Fruit fly (Drosophila melanogaster) whole organism, embryonic: Measurements from ENCODE around the gene mino.

ENCODE experiments used
- BEAF-32 ChIP-seq: fragments of 200-800 bp; sonication (Bioruptor generic); optimal IDR thresholded peaks from 3 replicates; lab custom pipeline; 2017; ENCODE audit warnings: missing biosample characterization, missing genetic modification characterization, mild to moderate bottlenecking, moderate library complexity, missing genetic modification reagents
- CG10267 ChIP-seq: fragments of 200-800 bp; sonication (Bioruptor generic); optimal IDR thresholded peaks from 2 replicates; lab custom pipeline; 2018; ENCODE audit warnings: missing biosample characterization, mild to moderate bottlenecking, missing genetic modification characterization, moderate library complexity
- CG11093 ChIP-seq: fragments of 200-800 bp; sonication (Bioruptor generic); IDR thresholded peaks from 3 replicates; pipeline ENCODE4 v1.3.6; 2022; ENCODE audit warnings: missing biosample characterization, missing genetic modification characterization
- CG11456 ChIP-seq: fragments of 200-800 bp; sonication (Bioruptor generic); IDR thresholded peaks from 3 replicates; pipeline ENCODE4 v1.3.6; 2022; ENCODE audit warnings: missing biosample characterization, missing genetic modification characterization
- CG12942 ChIP-seq: fragments of 200-800 bp; sonication (Bioruptor generic); optimal IDR thresholded peaks from 3 replicates; lab custom pipeline; 2016; ENCODE audit warnings: missing biosample characterization, missing genetic modification characterization
- CG14710 ChIP-seq: fragments of 200-800 bp; sonication (Bioruptor generic); optimal IDR thresholded peaks from 3 replicates; lab custom pipeline; 2019; ENCODE audit warnings: missing biosample characterization, mild to moderate bottlenecking, missing genetic modification characterization, moderate library complexity
- CG15269 ChIP-seq: fragments of 200-800 bp; sonication (Bioruptor generic); optimal IDR thresholded peaks from 2 replicates; lab custom pipeline; 2018; ENCODE audit warnings: missing biosample characterization, mild to moderate bottlenecking, missing genetic modification characterization, moderate library complexity
- CG16779 ChIP-seq: fragments of 200-800 bp; sonication (Bioruptor generic); IDR thresholded peaks from 2 replicates; pipeline ENCODE4 v1.3.6; 2022; ENCODE audit warnings: missing biosample characterization, missing genetic modification characterization
- CG17568 ChIP-seq: fragments of 200-800 bp; sonication (Bioruptor generic); optimal IDR thresholded peaks from 2 replicates; lab custom pipeline; 2018; ENCODE audit warnings: missing biosample characterization, mild to moderate bottlenecking, missing genetic modification characterization, moderate library complexity
- CG1792 ChIP-seq: fragments of 200-800 bp; sonication (Bioruptor generic); optimal IDR thresholded peaks from 2 replicates; lab custom pipeline; 2016; ENCODE audit warnings: missing biosample characterization, missing genetic modification characterization
- CG33557 ChIP-seq: fragments of 200-800 bp; sonication (Bioruptor generic); optimal IDR thresholded peaks from 2 replicates; lab custom pipeline; 2019; ENCODE audit warnings: missing biosample characterization, mild to moderate bottlenecking, missing genetic modification characterization, moderate library complexity
- CG4730 ChIP-seq: fragments of 200-800 bp; sonication (Bioruptor generic); IDR thresholded peaks from 2 replicates; pipeline ENCODE4 v1.3.6; 2022; ENCODE audit warnings: missing biosample characterization, missing genetic modification characterization
- CG5180 ChIP-seq: fragments of 200-800 bp; sonication (Bioruptor generic); optimal IDR thresholded peaks from 3 replicates; lab custom pipeline; 2017; ENCODE audit warnings: missing biosample characterization, missing genetic modification characterization, mild to moderate bottlenecking, moderate library complexity, missing genetic modification reagents
- CG6272 ChIP-seq: fragments of 200-800 bp; sonication (Bioruptor generic); IDR thresholded peaks from 2 replicates; pipeline ENCODE4 v1.3.6; 2022; ENCODE audit warnings: missing biosample characterization, missing genetic modification characterization
- CG7963 ChIP-seq: fragments of 200-800 bp; sonication (Bioruptor generic); IDR thresholded peaks from 3 replicates; pipeline ENCODE4 v1.3.6; 2022; ENCODE audit warnings: missing biosample characterization, missing genetic modification characterization; ENCODE audit not compliant: partially characterized antibody
- CG7987 ChIP-seq: fragments of 200-800 bp; sonication (Bioruptor generic); optimal IDR thresholded peaks from 2 replicates; lab custom pipeline; 2018; ENCODE audit warnings: missing biosample characterization, mild to moderate bottlenecking, missing genetic modification characterization, moderate library complexity
- CG8089 ChIP-seq: fragments of 200-800 bp; sonication (Bioruptor generic); optimal IDR thresholded peaks from 3 replicates; lab custom pipeline; 2016; ENCODE audit warnings: missing biosample characterization, missing genetic modification characterization
- Deaf1 ChIP-seq: fragments of 200-800 bp; optimal IDR thresholded peaks from 3 replicates; lab custom pipeline; 2019; ENCODE audit warnings: missing biosample characterization, mild to moderate bottlenecking, missing genetic modification characterization, moderate library complexity
- Gsc ChIP-seq: fragments of 200-800 bp; sonication (Bioruptor generic); IDR thresholded peaks from 2 replicates; pipeline ENCODE4 v1.3.6; 2022; ENCODE audit warnings: missing biosample characterization, missing genetic modification characterization
- MBD-R2 ChIP-seq: fragments of 200-800 bp; sonication (Bioruptor generic); IDR thresholded peaks from 2 replicates; pipeline ENCODE4 v1.3.6; 2022; ENCODE audit warnings: missing biosample characterization, missing genetic modification characterization
- Ravus ChIP-seq: fragments of 200-800 bp; sonication (Bioruptor generic); IDR thresholded peaks from 2 replicates; pipeline ENCODE4 v1.3.6; 2022; ENCODE audit warnings: missing biosample characterization, missing genetic modification characterization
- Scr ChIP-seq: fragments of 200-800 bp; sonication (Bioruptor generic); IDR thresholded peaks from 2 replicates; pipeline ENCODE4 v1.3.6; 2022; ENCODE audit warnings: missing biosample characterization, missing genetic modification characterization; ENCODE audit not compliant: partially characterized antibody
- Side ChIP-seq: fragments of 200-800 bp; sonication (Bioruptor generic); optimal IDR thresholded peaks from 2 replicates; lab custom pipeline; 2016; ENCODE audit warnings: missing biosample characterization, missing genetic modification characterization
- Sox102F ChIP-seq: fragments of 200-800 bp; sonication (Bioruptor generic); optimal IDR thresholded peaks from 2 replicates; lab custom pipeline; 2018; ENCODE audit warnings: missing biosample characterization, mild to moderate bottlenecking, missing genetic modification characterization, moderate library complexity
- Ssrp ChIP-seq: fragments of 200-800 bp; sonication (Bioruptor generic); optimal IDR thresholded peaks from 2 replicates; lab custom pipeline; 2018; ENCODE audit warnings: missing biosample characterization, mild to moderate bottlenecking, missing genetic modification characterization, moderate library complexity
- Xbp1 ChIP-seq: fragments of 200-800 bp; sonication (Bioruptor generic); optimal IDR thresholded peaks from 3 replicates; lab custom pipeline; 2016; ENCODE audit warnings: missing biosample characterization, mild to moderate bottlenecking, missing genetic modification characterization
- cato ChIP-seq: fragments of 200-800 bp; sonication (Bioruptor generic); optimal IDR thresholded peaks from 2 replicates; lab custom pipeline; 2016; ENCODE audit warnings: missing biosample characterization, missing genetic modification characterization, borderline replicate concordance
- chif ChIP-seq, 2 experiments: fragments of 200-800 bp; sonication (Bioruptor generic); optimal IDR thresholded peaks; 3 replicates each; lab custom pipeline; 2016; ENCODE audit warnings: missing biosample characterization in 2 of 2, missing genetic modification characterization in 2 of 2
- chn ChIP-seq: fragments of 200-800 bp; sonication (Bioruptor generic); optimal IDR thresholded peaks from 2 replicates; lab custom pipeline; 2016; ENCODE audit warnings: missing biosample characterization, missing genetic modification characterization
- dysf ChIP-seq: fragments of 200-800 bp; sonication (Bioruptor generic); IDR thresholded peaks from 3 replicates; pipeline ENCODE4 v1.3.6; 2022; ENCODE audit warnings: missing biosample characterization, missing genetic modification characterization
- fd3F ChIP-seq: fragments of 200-800 bp; sonication (Bioruptor generic); optimal IDR thresholded peaks from 2 replicates; lab custom pipeline; 2018; ENCODE audit warnings: missing biosample characterization, mild to moderate bottlenecking, missing genetic modification characterization, moderate library complexity
- gt ChIP-seq: fragments of 200-800 bp; sonication (Bioruptor generic); IDR thresholded peaks from 2 replicates; pipeline ENCODE4 v1.3.6; 2022; ENCODE audit warnings: missing biosample characterization, missing genetic modification characterization
- hbn ChIP-seq: fragments of 200-800 bp; sonication (Bioruptor generic); IDR thresholded peaks from 2 replicates; pipeline ENCODE4 v1.3.6; 2022; ENCODE audit warnings: missing biosample characterization, missing genetic modification characterization; ENCODE audit not compliant: partially characterized antibody
- inv ChIP-seq: fragments of 200-800 bp; sonication (Bioruptor generic); IDR thresholded peaks from 2 replicates; pipeline ENCODE4 v1.3.6; 2022; ENCODE audit warnings: missing biosample characterization, missing genetic modification characterization; ENCODE audit not compliant: partially characterized antibody
- lilli ChIP-seq: fragments of 200-800 bp; sonication (Bioruptor generic); optimal IDR thresholded peaks from 3 replicates; lab custom pipeline; 2016; ENCODE audit warnings: missing biosample characterization, missing genetic modification characterization
- lmd ChIP-seq: fragments of 200-800 bp; sonication (Bioruptor generic); IDR thresholded peaks from 2 replicates; pipeline ENCODE4 v1.3.6; 2022; ENCODE audit warnings: missing biosample characterization, missing genetic modification characterization
- luna ChIP-seq: fragments of 200-800 bp; sonication (Bioruptor generic); optimal IDR thresholded peaks from 2 replicates; lab custom pipeline; 2016; ENCODE audit warnings: missing biosample characterization, missing genetic modification characterization
- nmo ChIP-seq: fragments of 200-800 bp; sonication (Bioruptor generic); optimal IDR thresholded peaks from 2 replicates; lab custom pipeline; 2018; ENCODE audit warnings: missing biosample characterization, mild to moderate bottlenecking, missing genetic modification characterization, moderate library complexity
- oc ChIP-seq: fragments of 200-800 bp; sonication (Bioruptor generic); optimal IDR thresholded peaks from 2 replicates; lab custom pipeline; 2018; ENCODE audit warnings: missing biosample characterization, mild to moderate bottlenecking, missing genetic modification characterization, moderate library complexity
- pan ChIP-seq, 4 experiments: fragments of >200 bp in 3 of 4; fragments of 200-800 bp in 1 of 4; sonication (Bioruptor generic) in 1 of 4; optimal IDR thresholded peaks in 3 of 4; IDR thresholded peaks in 1 of 4; 2 replicates each; pipeline versions ENCODE4 v1.3.6 to Lab custom; 2017 to 2022; ENCODE audit warnings: missing biosample characterization in 2 of 4, missing genetic modification characterization in 2 of 4, mixed read lengths in 1 of 4
- pfk ChIP-seq: fragments of 200-800 bp; sonication (Bioruptor generic); optimal IDR thresholded peaks from 2 replicates; lab custom pipeline; 2018; ENCODE audit warnings: missing biosample characterization, mild to moderate bottlenecking, missing genetic modification characterization, moderate library complexity
- ranshi ChIP-seq: fragments of 200-800 bp; sonication (Bioruptor generic); IDR thresholded peaks from 2 replicates; pipeline ENCODE4 v1.3.6; 2022; ENCODE audit warnings: missing biosample characterization, missing genetic modification characterization
- repo ChIP-seq: fragments of 200-800 bp; sonication (Bioruptor generic); optimal IDR thresholded peaks from 2 replicates; lab custom pipeline; 2016; ENCODE audit warnings: missing biosample characterization, missing genetic modification characterization
- rib ChIP-seq: fragments of 200-800 bp; sonication (Bioruptor generic); IDR thresholded peaks from 2 replicates; pipeline ENCODE4 v1.3.6; 2022; ENCODE audit warnings: missing biosample characterization, missing genetic modification characterization
- sna ChIP-seq: fragments of 200-800 bp; sonication (Bioruptor generic); IDR thresholded peaks from 2 replicates; pipeline ENCODE4 v1.3.6; 2022; ENCODE audit warnings: missing biosample characterization, missing genetic modification characterization; ENCODE audit not compliant: partially characterized antibody
- ssp ChIP-seq: fragments of 200-800 bp; sonication (Bioruptor generic); IDR thresholded peaks from 2 replicates; pipeline ENCODE4 v1.3.6; 2022; ENCODE audit warnings: missing biosample characterization, missing genetic modification characterization
- zf30C ChIP-seq: fragments of 200-800 bp; sonication (Bioruptor generic); optimal IDR thresholded peaks from 3 replicates; lab custom pipeline; 2018; ENCODE audit warnings: missing biosample characterization, mild to moderate bottlenecking, missing genetic modification characterization

The mino gene

DNA sequence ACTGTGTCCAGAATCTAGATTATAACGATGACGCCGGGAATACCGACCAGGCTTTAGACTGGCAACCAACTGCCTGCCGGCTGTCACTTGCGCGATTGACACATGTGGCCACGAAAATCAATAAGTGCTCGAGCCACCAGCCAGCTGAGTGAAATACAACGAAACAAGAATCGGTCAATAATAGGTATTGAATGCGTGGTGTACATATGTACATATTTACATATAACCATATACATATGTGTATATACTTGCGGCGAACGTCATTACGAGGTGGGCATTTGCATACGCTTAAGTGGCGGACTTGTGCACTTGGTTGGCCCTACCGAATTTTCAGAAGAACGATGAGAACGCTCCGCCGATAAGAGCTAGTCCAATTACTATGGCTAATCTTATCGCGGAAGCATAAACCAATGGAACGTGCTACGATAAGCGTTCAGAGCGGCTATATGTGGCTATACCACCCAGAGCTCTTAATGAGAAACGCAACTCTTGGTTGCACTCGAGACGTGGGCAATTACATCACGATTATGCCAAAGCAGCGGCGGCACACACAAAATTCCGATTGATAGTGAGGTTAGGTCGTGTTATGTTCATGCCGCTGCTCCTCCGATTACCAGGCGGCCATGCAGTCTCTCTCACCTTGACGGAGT lies 21.7 kb downstream of the mino start (continued):
- TF ChIP-seq ranshi (no peak), hbn (GFP tag; lab: Robert Waterston, UW) (no peak), Xbp1 (GFP tag; lab: Kevin White, UChicago) (no peak), CG15269 (tag; lab: Kevin White, UChicago) (no peak), lmd (GFP tag; lab: Robert Waterston, UW) (no peak), chif (GFP tag; optimal IDR thresholded peaks at IDR 0.05; lab: Kevin White, UChicago) (no peak), CG6272 (no peak), pfk (GFP tag; lab: Kevin White, UChicago) (peak; percentile 10), CG14710 (peak; percentile 30), CG16779 (GFP tag; lab: Robert Waterston, UW) (no peak), CG10267 (tag; lab: Kevin White, UChicago) (no peak)
- TF ChIP-seq, all 482 proteins: peak for 76

DNA sequence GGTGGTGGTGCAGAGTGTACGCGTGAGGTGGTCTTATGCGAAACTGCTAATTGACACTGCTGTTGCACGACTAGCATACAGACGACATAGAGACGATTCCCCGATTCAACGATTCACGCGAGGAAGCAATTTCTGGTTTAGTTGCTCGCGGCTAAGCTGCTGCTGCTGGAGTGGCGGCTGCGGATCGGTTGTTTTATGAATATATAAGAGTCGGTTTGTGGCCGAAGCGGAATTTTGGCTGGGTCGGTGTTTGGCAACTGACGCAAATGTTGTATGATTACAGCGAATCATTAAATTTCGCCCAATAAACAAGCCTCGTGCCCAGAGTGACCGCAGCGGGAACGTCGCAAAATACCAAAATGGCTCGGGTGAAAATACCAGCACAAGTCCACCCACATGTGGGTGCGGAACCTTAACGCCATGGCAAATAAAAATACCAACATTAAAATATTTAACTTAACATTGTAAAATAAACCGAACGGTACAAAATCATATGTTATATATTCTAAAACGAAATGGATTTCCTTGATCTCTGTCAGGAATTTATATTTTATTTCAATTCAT lies 22.8 kb downstream of the mino start, which contains the start of gene mfrn:
mfrn (minus strand) TSS at position 340 of the 564 bp plus-strand sequence.
- no peak for TF ChIP-seq ssp (GFP tag; lab: Robert Waterston, UW)
- peak; percentile 49 for TF ChIP-seq Deaf1 (tag; lab: Kevin White, UChicago)
- no peak for TF ChIP-seq Side
- no peak for TF ChIP-seq zf30C (GFP tag; lab: Kevin White, UChicago)
- TF ChIP-seq gt, result no peak
- TF ChIP-seq Sox102F (GFP tag; lab: Kevin White, UChicago), result no peak
- TF ChIP-seq Scr (GFP tag; lab: Robert Waterston, UW), result no peak
- no peak for TF ChIP-seq luna (GFP tag; lab: Kevin White, UChicago)
- no peak for TF ChIP-seq rib (GFP tag; lab: Robert Waterston, UW)
- TF ChIP-seq sna, result 0 out of 2 replicates have a peak, but pooled peaks have one; percentile 20
- TF ChIP-seq nmo (GFP tag; lab: Kevin White, UChicago), result no peak
- no peak for TF ChIP-seq CG5180 (GFP tag; lab: Kevin White, UChicago)
- no peak for TF ChIP-seq CG12942 (GFP tag; lab: Kevin White, UChicago)
- no peak for TF ChIP-seq CG7987 (GFP tag; lab: Kevin White, UChicago)
- TF ChIP-seq CG8089 (GFP tag; lab: Kevin White, UChicago), result no peak
- TF ChIP-seq CG33557 (GFP tag; lab: Kevin White, UChicago), result no peak
- no peak for TF ChIP-seq pan (optimal IDR thresholded peaks at IDR 0.05; lab: Kevin White, UChicago)
- TF ChIP-seq pan (GFP tag; optimal IDR thresholded peaks at IDR 0.05 in 1 of 2, IDR thresholded peaks at IDR 0.05 in 1 of 2), result no peak
- TF ChIP-seq dysf (GFP tag; lab: Robert Waterston, UW), result no peak
- TF ChIP-seq CG4730 (GFP tag; lab: Robert Waterston, UW), result no peak
- no peak for TF ChIP-seq CG11456 (GFP tag; lab: Robert Waterston, UW)
- TF ChIP-seq oc (tag; lab: Kevin White, UChicago), result no peak
- TF ChIP-seq MBD-R2, result peak; percentile 47
- TF ChIP-seq fd3F (GFP tag; lab: Kevin White, UChicago), result no peak
- TF ChIP-seq repo, result no peak
- peak; percentile 30 for TF ChIP-seq BEAF-32 (GFP tag; lab: Kevin White, UChicago)
- TF ChIP-seq Ssrp, result no peak
- TF ChIP-seq lilli (GFP tag; lab: Kevin White, UChicago), result no peak
- no peak for TF ChIP-seq CG1792 (GFP tag; lab: Kevin White, UChicago)
- peak; percentile 19; the same call in 1 of the 2 replicates for TF ChIP-seq inv
- no peak for TF ChIP-seq cato (GFP tag; lab: Kevin White, UChicago)
- no peak for TF ChIP-seq CG7963 (GFP tag; lab: Robert Waterston, UW)
- TF ChIP-seq Ravus (GFP tag; lab: Robert Waterston, UW), result no peak
- TF ChIP-seq Gsc, result no peak
- TF ChIP-seq CG17568 (GFP tag; lab: Kevin White, UChicago), result no peak
- TF ChIP-seq chn (GFP tag; lab: Kevin White, UChicago), result peak; percentile 10
- TF ChIP-seq CG11093 (GFP tag; lab: Robert Waterston, UW), result no peak
